Fruit fly (Drosophila melanogaster) whole organism, adult: ENCODE results near the gene NUCB1.

Experiments used
- CG12768 ChIP-seq: fragments of 200-800 bp; sonication (Bioruptor generic); optimal IDR thresholded peaks from 2 replicates; lab custom pipeline; 2017; ENCODE audit warnings: missing biosample characterization, missing genetic modification characterization, mild to moderate bottlenecking, moderate library complexity, missing genetic modification reagents
- CG14711 ChIP-seq: fragments of 200-800 bp; sonication (Bioruptor generic); optimal IDR thresholded peaks from 2 replicates; lab custom pipeline; 2018; ENCODE audit warnings: missing biosample characterization, mild to moderate bottlenecking, missing genetic modification characterization, moderate library complexity
- CG33017 ChIP-seq: fragments of 200-800 bp; sonication (Bioruptor generic); optimal IDR thresholded peaks from 2 replicates; lab custom pipeline; 2018; ENCODE audit warnings: missing biosample characterization, mild to moderate bottlenecking, missing genetic modification characterization, moderate library complexity
- CG5204 ChIP-seq: fragments of 200-800 bp; sonication (Bioruptor generic); optimal IDR thresholded peaks from 2 replicates; lab custom pipeline; 2016; ENCODE audit warnings: missing biosample characterization, missing genetic modification characterization
- CG7045 ChIP-seq: fragments of 200-800 bp; sonication (Bioruptor generic); optimal IDR thresholded peaks from 2 replicates; lab custom pipeline; 2017; ENCODE audit warnings: missing biosample characterization, mild to moderate bottlenecking, missing genetic modification characterization
- Crg-1 ChIP-seq: fragments of 200-800 bp; sonication (Bioruptor generic); optimal IDR thresholded peaks from 2 replicates; lab custom pipeline; 2016; ENCODE audit warnings: missing biosample characterization, missing genetic modification characterization
- Hr96 ChIP-seq: fragments of 200-800 bp; sonication (Bioruptor generic); optimal IDR thresholded peaks from 2 replicates; lab custom pipeline; 2016; ENCODE audit warnings: missing biosample characterization, missing genetic modification characterization
- pad ChIP-seq: fragments of 200-800 bp; sonication (Bioruptor generic); optimal IDR thresholded peaks from 3 replicates; lab custom pipeline; 2017; ENCODE audit warnings: missing biosample characterization, missing genetic modification characterization, mild to moderate bottlenecking, moderate library complexity, missing genetic modification reagents
- tj ChIP-seq: fragments of 200-800 bp; sonication (Bioruptor generic); optimal IDR thresholded peaks from 3 replicates; lab custom pipeline; 2017; ENCODE audit warnings: missing biosample characterization, mild to moderate bottlenecking, missing genetic modification characterization, moderate library complexity

- TF ChIP-seq CG14711 (tag; lab: Kevin White, UChicago), result peak; percentile 38
- TF ChIP-seq tj (GFP tag; lab: Kevin White, UChicago), result peak; percentile 31
- TF ChIP-seq CG7045 (GFP tag; lab: Kevin White, UChicago), result no peak
- peak; percentile 8 for TF ChIP-seq pad (GFP tag; lab: Kevin White, UChicago)
- peak; percentile 26 for TF ChIP-seq CG33017 (tag; lab: Kevin White, UChicago)
- TF ChIP-seq CG5204 (GFP tag; lab: Kevin White, UChicago), result no peak
- TF ChIP-seq Hr96 (GFP tag; lab: Kevin White, UChicago), result no peak
- TF ChIP-seq Crg-1 (GFP tag; lab: Kevin White, UChicago), result no peak
- TF ChIP-seq CG12768 (GFP tag; lab: Kevin White, UChicago), result no peak
Observed at dm6 chr3L:17846169-17846981, 44.3 kb upstream of the NUCB1 start, which contains the start of the genes MED19 and CG7430.
